Worm (Caenorhabditis elegans) whole organism, L3 larva: ENCODE measurements around the gene rla-2.

Experiments used
- ceh-16 ChIP-seq: sonication (generic microtip); optimal IDR thresholded peaks from 2 replicates; lab custom pipeline; 2017; ENCODE audit warnings: missing biosample characterization, missing genetic modification characterization
- egl-5 ChIP-seq: fragments of 150-350 bp; optimal IDR thresholded peaks from 2 replicates; lab custom pipeline; 2017; ENCODE audit warnings: missing biosample characterization, missing genetic modification reagents, missing genetic modification characterization, inconsistent platforms
- tbx-2 ChIP-seq: sonication (generic microtip); optimal IDR thresholded peaks from 2 replicates; lab custom pipeline; 2016; ENCODE audit warnings: mild to moderate bottlenecking, missing genetic modification characterization, missing compliant biosample characterization
- unc-62 ChIP-seq: fragments of 150-350 bp; sonication (generic microtip); optimal IDR thresholded peaks from 4 replicates; lab custom pipeline; 2014; ENCODE audit warnings: missing biosample characterization, missing genetic modification reagents, missing genetic modification characterization

ce11 chrIV:13331285-13331684 is 38.8 kb downstream of the rla-2 start, which contains the start of gene pqn-74:
- TF ChIP-seq ceh-16 = no peak
- no peak for TF ChIP-seq unc-62 (GFP tag; lab: Kevin White, UChicago)
- TF ChIP-seq egl-5 (tag; lab: Kevin White, UChicago) = no peak
- no peak for TF ChIP-seq tbx-2 (tag; lab: Kevin White, UChicago)
